Worm (Caenorhabditis elegans): ENCODE measurements around the gene Y45F10B.9.

DNA sequence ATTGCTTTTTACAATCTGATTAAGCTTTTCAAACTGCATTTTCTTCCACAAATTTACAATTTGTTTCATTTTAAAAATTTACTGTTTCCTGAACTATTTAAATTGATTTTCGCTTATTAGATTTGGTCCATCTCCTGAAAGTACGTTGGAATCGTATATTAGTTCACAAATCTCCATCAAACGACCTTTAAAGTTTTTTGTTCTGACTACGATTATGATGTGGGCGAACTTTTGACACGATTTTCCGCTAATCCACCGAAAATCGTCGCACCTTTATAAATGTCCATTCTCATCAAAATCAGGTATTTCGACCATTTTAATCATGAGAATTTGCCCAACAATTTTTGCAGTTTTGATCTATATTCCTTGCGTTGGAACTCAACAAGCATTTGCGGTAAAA, 25.8 kb upstream of the Y45F10B.9 start, which contains the start of gene C08F11.1:
- TF ChIP-seq unc-39 (tag; optimal IDR thresholded peaks at IDR 0.05), result no peak
- TF ChIP-seq nhr-23 (tag; optimal IDR thresholded peaks at IDR 0.05), result no peak
- no peak for TF ChIP-seq aly-2 (tag; optimal IDR thresholded peaks at IDR 0.05)
- no peak for TF ChIP-seq snpc-4 (tag; optimal IDR thresholded peaks at IDR 0.05)
